Fruit fly (Drosophila melanogaster) whole organism, embryonic: ENCODE results near the gene CG9839.

ENCODE experiments used
- CG10462 ChIP-seq: fragments of 200-800 bp; sonication (Bioruptor generic); optimal IDR thresholded peaks from 2 replicates; lab custom pipeline; 2016; ENCODE audit warnings: missing biosample characterization, missing genetic modification characterization
- CG10979 ChIP-seq: fragments of 200-800 bp; sonication (Bioruptor generic); optimal IDR thresholded peaks from 2 replicates; lab custom pipeline; 2018; ENCODE audit warnings: missing biosample characterization, mild to moderate bottlenecking, missing genetic modification characterization, moderate library complexity
- CG1529 ChIP-seq: fragments of 200-800 bp; sonication (Bioruptor generic); optimal IDR thresholded peaks from 3 replicates; lab custom pipeline; 2018; ENCODE audit warnings: missing biosample characterization, missing genetic modification characterization
- CG17385 ChIP-seq: fragments of 200-800 bp; sonication (Bioruptor generic); optimal IDR thresholded peaks from 3 replicates; lab custom pipeline; 2018; ENCODE audit warnings: missing biosample characterization, mild to moderate bottlenecking, missing genetic modification characterization
- CG2712 ChIP-seq: fragments of 200-800 bp; optimal IDR thresholded peaks from 3 replicates; lab custom pipeline; 2019; ENCODE audit warnings: missing biosample characterization, mild to moderate bottlenecking, missing genetic modification characterization, moderate library complexity
- CG30431 ChIP-seq: fragments of 200-800 bp; sonication (Bioruptor generic); optimal IDR thresholded peaks from 2 replicates; lab custom pipeline; 2017; ENCODE audit warnings: missing biosample characterization, missing genetic modification characterization
- CG32767 ChIP-seq: fragments of 200-800 bp; sonication (Bioruptor generic); IDR thresholded peaks from 2 replicates; pipeline ENCODE4 v1.3.6; 2022; ENCODE audit warnings: missing biosample characterization, missing genetic modification characterization
- CG4404 ChIP-seq: fragments of 200-800 bp; sonication (Bioruptor generic); IDR thresholded peaks from 2 replicates; pipeline ENCODE4 v1.3.6; 2022; ENCODE audit warnings: missing biosample characterization, missing genetic modification characterization
- CG7928 ChIP-seq: fragments of 200-800 bp; sonication (Bioruptor generic); optimal IDR thresholded peaks from 2 replicates; lab custom pipeline; 2017; ENCODE audit warnings: missing biosample characterization, mild to moderate bottlenecking, missing genetic modification characterization
- CG9215 ChIP-seq: fragments of 200-800 bp; sonication (Bioruptor generic); IDR thresholded peaks from 2 replicates; pipeline ENCODE4 v1.3.6; 2022; ENCODE audit warnings: missing biosample characterization, missing genetic modification characterization
- Ets65A ChIP-seq: fragments of 200-800 bp; sonication (Bioruptor generic); peaks from one replicate; lab custom pipeline; 2016; ENCODE audit warnings: missing biosample characterization, missing genetic modification characterization
- Hmx ChIP-seq: fragments of 200-800 bp; sonication (Bioruptor generic); optimal IDR thresholded peaks from 2 replicates; lab custom pipeline; 2016; ENCODE audit warnings: missing biosample characterization, missing genetic modification characterization
- Hr3 ChIP-seq: fragments of 200-800 bp; sonication (Bioruptor generic); optimal IDR thresholded peaks from 3 replicates; lab custom pipeline; 2016; ENCODE audit warnings: missing biosample characterization, missing genetic modification characterization
- Med ChIP-seq: fragments of 200-800 bp; sonication (Bioruptor generic); peaks from one replicate; lab custom pipeline; 2016; ENCODE audit warnings: missing biosample characterization, missing genetic modification characterization, mild to moderate bottlenecking, inconsistent platforms, moderate library complexity
- Rfx ChIP-seq: fragments of 200-800 bp; sonication (Bioruptor generic); IDR thresholded peaks from 2 replicates; pipeline ENCODE4 v1.3.6; 2022; ENCODE audit warnings: missing biosample characterization, missing genetic modification characterization
- ara ChIP-seq: fragments of 200-800 bp; sonication (Bioruptor generic); IDR thresholded peaks from 2 replicates; pipeline ENCODE4 v1.3.6; 2022; ENCODE audit warnings: missing biosample characterization, missing genetic modification characterization
- chinmo ChIP-seq: fragments of 200-800 bp; sonication (Bioruptor generic); IDR thresholded peaks from 4 replicates; pipeline ENCODE4 v1.3.6; 2022; ENCODE audit warnings: missing biosample characterization, missing genetic modification characterization; ENCODE audit not compliant: partially characterized antibody
- ci ChIP-seq: fragments of 200-800 bp; sonication (Bioruptor generic); IDR thresholded peaks from 3 replicates; pipeline ENCODE4 v1.3.6; 2022; ENCODE audit warnings: missing biosample characterization, missing genetic modification characterization
- crc ChIP-seq: fragments of 200-800 bp; sonication (Bioruptor generic); optimal IDR thresholded peaks from 2 replicates; lab custom pipeline; 2016; ENCODE audit warnings: missing biosample characterization, missing genetic modification characterization
- fru ChIP-seq: fragments of >200 bp; optimal IDR thresholded peaks from 2 replicates; lab custom pipeline; 2017
- lbe ChIP-seq: fragments of 200-800 bp; sonication (Bioruptor generic); optimal IDR thresholded peaks from 2 replicates; lab custom pipeline; 2016; ENCODE audit warnings: missing biosample characterization, mild to moderate bottlenecking, missing genetic modification characterization
- oc ChIP-seq: fragments of 200-800 bp; sonication (Bioruptor generic); optimal IDR thresholded peaks from 2 replicates; lab custom pipeline; 2018; ENCODE audit warnings: missing biosample characterization, mild to moderate bottlenecking, missing genetic modification characterization, moderate library complexity
- pan ChIP-seq, 4 experiments: fragments of >200 bp in 3 of 4; fragments of 200-800 bp in 1 of 4; sonication (Bioruptor generic) in 1 of 4; optimal IDR thresholded peaks in 3 of 4; IDR thresholded peaks in 1 of 4; 2 replicates each; pipeline versions ENCODE4 v1.3.6 to Lab custom; 2017 to 2022; ENCODE audit warnings: missing biosample characterization in 2 of 4, missing genetic modification characterization in 2 of 4, mixed read lengths in 1 of 4
- pnt ChIP-seq: fragments of 200-800 bp; sonication (Bioruptor generic); optimal IDR thresholded peaks from 3 replicates; lab custom pipeline; 2016; ENCODE audit warnings: missing biosample characterization, missing genetic modification characterization
- prd ChIP-seq, 3 experiments: fragments of >200 bp in 2 of 3; fragments of 200-800 bp in 1 of 3; sonication (Bioruptor generic) in 1 of 3; optimal IDR thresholded peaks in 2 of 3; IDR thresholded peaks in 1 of 3; 2 replicates in 2 of 3; 3 replicates in 1 of 3; pipeline versions ENCODE4 v1.3.6 to Lab custom; 2017 to 2022; ENCODE audit warnings: missing biosample characterization in 1 of 3, missing genetic modification characterization in 1 of 3
- ro ChIP-seq: fragments of 200-800 bp; sonication (Bioruptor generic); IDR thresholded peaks from 2 replicates; pipeline ENCODE4 v1.3.6; 2022; ENCODE audit warnings: missing biosample characterization, missing genetic modification characterization
- sc ChIP-seq, 3 experiments: fragments of >200 bp in 2 of 3; fragments of 200-800 bp in 1 of 3; sonication (Bioruptor generic) in 1 of 3; optimal IDR thresholded peaks; 2 replicates in 2 of 3; 3 replicates in 1 of 3; lab custom pipeline; 2017; ENCODE audit warnings: mild to moderate bottlenecking in 1 of 3, missing biosample characterization in 1 of 3, missing genetic modification characterization in 1 of 3, missing genetic modification reagents in 1 of 3
- sd ChIP-seq: fragments of 200-800 bp; sonication (Bioruptor generic); optimal IDR thresholded peaks from 3 replicates; lab custom pipeline; 2018; ENCODE audit warnings: missing biosample characterization, mild to moderate bottlenecking, missing genetic modification characterization, moderate library complexity
- sens ChIP-seq: fragments of 200-800 bp; sonication (Bioruptor generic); peaks from one replicate; lab custom pipeline; 2016; ENCODE audit warnings: missing biosample characterization, missing genetic modification characterization
- sima ChIP-seq: fragments of 200-800 bp; sonication (Bioruptor generic); optimal IDR thresholded peaks from 2 replicates; lab custom pipeline; 2016; ENCODE audit warnings: missing biosample characterization, missing genetic modification characterization
- sr ChIP-seq: fragments of 200-800 bp; sonication (Bioruptor generic); IDR thresholded peaks from 3 replicates; pipeline ENCODE4 v1.3.6; 2022; ENCODE audit warnings: missing biosample characterization, missing genetic modification characterization
- vvl ChIP-seq: fragments of 200-800 bp; sonication (Bioruptor generic); IDR thresholded peaks from 2 replicates; pipeline ENCODE4 v1.3.6; 2022; ENCODE audit warnings: missing biosample characterization, missing genetic modification characterization
- yki ChIP-seq: fragments of >200 bp; optimal IDR thresholded peaks from 3 replicates; lab custom pipeline; 2018
- zfh1 ChIP-seq: fragments of 200-800 bp; sonication (Bioruptor generic); IDR thresholded peaks from 3 replicates; pipeline ENCODE4 v1.3.6; 2022; ENCODE audit warnings: missing biosample characterization, missing genetic modification characterization

CG9839 gene

dm6 chr3R:8846154-8846648 lies 40.6 kb upstream of the CG9839 start (continued):
- TF ChIP-seq Hmx (GFP tag; lab: Kevin White, UChicago) (no peak), sima (peak; percentile 13), CG7928 (GFP tag; lab: Kevin White, UChicago) (no peak), CG10462 (GFP tag; lab: Kevin White, UChicago) (no peak), Hr3 (no peak), CG32767 (GFP tag; lab: Robert Waterston, UW) (peak; percentile 40; the same call in 1 of the 2 replicates), fru (no peak), sc (optimal IDR thresholded peaks at IDR 0.05; lab: Kevin White, UChicago) (no peak), sc (GFP tag; optimal IDR thresholded peaks at IDR 0.05; lab: Kevin White, UChicago) (peak; percentile 6), ro (no peak), crc (GFP tag; lab: Kevin White, UChicago) (no peak), CG17385 (GFP tag; lab: Kevin White, UChicago) (peak; percentile 35)

- 0 out of 4 replicates have a peak, but pooled peaks have one; percentile 5 for TF ChIP-seq chinmo (GFP tag; lab: Robert Waterston, UW)
- TF ChIP-seq lbe: peak; percentile 34
- no peak for TF ChIP-seq Rfx (GFP tag; lab: Robert Waterston, UW)
Measured at dm6 chr3R:8844955-8845354, 39.4 kb upstream of the CG9839 start.

- TF ChIP-seq vvl (GFP tag; lab: Robert Waterston, UW) (peak; percentile 50; the same call in 1 of the 2 replicates), sr (GFP tag; lab: Robert Waterston, UW) (peak; percentile 52; the same call in 1 of the 3 replicates), sd (peak; percentile 87), CG9215 (GFP tag; lab: Robert Waterston, UW) (no peak), Ets65A (GFP tag; lab: Kevin White, UChicago) (peak; percentile 71), CG1529 (GFP tag; lab: Kevin White, UChicago) (peak; percentile 16), pan (optimal IDR thresholded peaks at IDR 0.05; lab: Kevin White, UChicago) (no peak), pan (GFP tag; optimal IDR thresholded peaks at IDR 0.05 in 1 of 2, IDR thresholded peaks at IDR 0.05 in 1 of 2) (no peak), sens (GFP tag; lab: Kevin White, UChicago) (peak; percentile 74)
Measured at dm6 chr3R:8843942-8844637, 38.5 kb upstream of the CG9839 start.

dm6 chr3R:8841533-8841932 lies 35.9 kb upstream of the CG9839 start:
- TF ChIP-seq CG2712 (tag; lab: Kevin White, UChicago): peak; percentile 19
- TF ChIP-seq CG10979 (tag; lab: Kevin White, UChicago): peak; percentile 24
- no peak for TF ChIP-seq prd (optimal IDR thresholded peaks at IDR 0.05; lab: Kevin White, UChicago)
- 0 out of 3 replicates have a peak, but pooled peaks have one; percentile 20 for TF ChIP-seq prd (GFP tag; IDR thresholded peaks at IDR 0.05; lab: Robert Waterston, UW)
- no peak for TF ChIP-seq CG30431 (GFP tag; lab: Kevin White, UChicago)
- TF ChIP-seq Ets65A (GFP tag; lab: Kevin White, UChicago): peak; percentile 59
- peak; percentile 12; the same call in 1 of the 3 replicates for TF ChIP-seq zfh1 (GFP tag; lab: Robert Waterston, UW)
- peak; percentile 35 for TF ChIP-seq oc (tag; lab: Kevin White, UChicago)
- TF ChIP-seq CG4404: no peak
- peak; percentile 81 for TF ChIP-seq sens (GFP tag; lab: Kevin White, UChicago)
- 0 out of 2 replicates have a peak, but pooled peaks have one; percentile 15 for TF ChIP-seq vvl (GFP tag; lab: Robert Waterston, UW)
- TF ChIP-seq pnt: no peak
- TF ChIP-seq yki (lab: Kevin White, UChicago): no peak
- TF ChIP-seq Med (GFP tag; lab: Kevin White, UChicago): peak; percentile 53
- 0 out of 2 replicates have a peak, but pooled peaks have one; percentile 34 for TF ChIP-seq ara
- TF ChIP-seq ci (GFP tag; lab: Robert Waterston, UW): no peak
